Worm (Caenorhabditis elegans) whole organism, early embryonic: ENCODE results near the gene cdf-1.

Experiments
- F13C5.2 ChIP-seq: sonication (generic microtip); optimal IDR thresholded peaks from 2 replicates; lab custom pipeline; 2017; ENCODE audit warnings: mild to moderate bottlenecking, missing genetic modification characterization, inconsistent platforms, missing compliant biosample characterization
- aly-1 ChIP-seq: sonication (generic microtip); optimal IDR thresholded peaks from 2 replicates; lab custom pipeline; 2016; ENCODE audit warnings: missing genetic modification characterization, missing compliant biosample characterization
- ama-1 ChIP-seq: fragments of 150-350 bp; optimal IDR thresholded peaks from 2 replicates; lab custom pipeline; 2014
- ceh-36 ChIP-seq: sonication (generic microtip); optimal IDR thresholded peaks from 2 replicates; lab custom pipeline; 2016; ENCODE audit warnings: missing genetic modification characterization, inconsistent platforms, missing compliant biosample characterization
- ets-7 ChIP-seq: sonication (generic microtip); optimal IDR thresholded peaks from 2 replicates; lab custom pipeline; 2016; ENCODE audit warnings: missing genotype, missing genetic modification characterization, missing compliant biosample characterization
- flt-1 ChIP-seq: fragments of 200-800 bp; sonication (Bioruptor generic); IDR thresholded peaks from 2 replicates; pipeline ENCODE4 v1.3.6; 2022; ENCODE audit warnings: missing genetic modification characterization, missing compliant biosample characterization
- hmbx-1 ChIP-seq: sonication (generic microtip); optimal IDR thresholded peaks from 2 replicates; lab custom pipeline; 2016; ENCODE audit warnings: mild to moderate bottlenecking, missing genetic modification characterization, missing compliant biosample characterization
- hmg-4 ChIP-seq: fragments of 200-800 bp; sonication (Bioruptor generic); optimal IDR thresholded peaks from 2 replicates; lab custom pipeline; 2018; ENCODE audit warnings: mild to moderate bottlenecking, missing genetic modification characterization, missing compliant biosample characterization
- pes-1 ChIP-seq: fragments of 200-800 bp; sonication (Bioruptor generic); IDR thresholded peaks from 2 replicates; pipeline ENCODE4 v1.3.6; 2022; ENCODE audit warnings: missing genetic modification reagents, missing genetic modification characterization, missing compliant biosample characterization
- scrt-1 ChIP-seq: fragments of 200-800 bp; sonication (Bioruptor generic); IDR thresholded peaks from 2 replicates; pipeline ENCODE4 v1.3.6; 2022; ENCODE audit warnings: missing genetic modification characterization, missing compliant biosample characterization
- sea-1 ChIP-seq: fragments of 200-800 bp; sonication (Bioruptor generic); conservative IDR thresholded peaks from 2 replicates; pipeline ENCODE4 v1.3.6; 2022; ENCODE audit warnings: missing genetic modification characterization, missing compliant biosample characterization
- tbx-11 ChIP-seq: fragments of 200-800 bp; sonication (Bioruptor generic); IDR thresholded peaks from 2 replicates; pipeline ENCODE4 v1.3.6; 2022; ENCODE audit warnings: missing genetic modification characterization, missing compliant biosample characterization
- tbx-37 ChIP-seq: fragments of 200-800 bp; sonication (Bioruptor generic); conservative IDR thresholded peaks from 2 replicates; pipeline ENCODE4 v1.3.6; 2022; ENCODE audit warnings: missing genetic modification reagents, missing genetic modification characterization, missing compliant biosample characterization
- tra-4 ChIP-seq: sonication (generic microtip); optimal IDR thresholded peaks from 2 replicates; lab custom pipeline; 2017; ENCODE audit warnings: missing genetic modification characterization, missing compliant biosample characterization

ce11 chrX:6519473-6519872, 14.5 kb upstream of the cdf-1 start:
- TF ChIP-seq ceh-36 (tag; lab: Kevin White, UChicago): no peak
- TF ChIP-seq pes-1 (GFP tag; lab: Robert Waterston, UW): no peak
- no peak for TF ChIP-seq F13C5.2 (tag; lab: Kevin White, UChicago)
- TF ChIP-seq hmbx-1 (tag; lab: Kevin White, UChicago): no peak
- no peak for TF ChIP-seq scrt-1 (GFP tag; lab: Robert Waterston, UW)
- TF ChIP-seq tbx-11 (GFP tag; lab: Robert Waterston, UW): no peak
- TF ChIP-seq ama-1 (lab: Kevin White, UChicago): no peak
- no peak for TF ChIP-seq ets-7
- TF ChIP-seq flt-1 (GFP tag; lab: Robert Waterston, UW): no peak
- no peak for TF ChIP-seq sea-1 (GFP tag; lab: Robert Waterston, UW)
- no peak for TF ChIP-seq aly-1 (tag; lab: Kevin White, UChicago)
- TF ChIP-seq tra-4: no peak
- TF ChIP-seq hmg-4 (GFP tag; lab: Kevin White, UChicago): no peak
- no peak for TF ChIP-seq tbx-37 (GFP tag; lab: Robert Waterston, UW)
